Worm (Caenorhabditis elegans) whole organism, L2 larva: ENCODE data around the gene mec-9.

Source experiments
- R02D3.7 ChIP-seq: fragments of 150-350 bp; optimal IDR thresholded peaks from 2 replicates; lab custom pipeline; 2014; ENCODE audit warnings: missing biosample characterization, missing genetic modification characterization
- Y55F3AM.14 ChIP-seq: fragments of 200-800 bp; sonication (Bioruptor generic); optimal IDR thresholded peaks from 2 replicates; lab custom pipeline; 2018; ENCODE audit warnings: mild to moderate bottlenecking, missing genetic modification characterization, missing compliant biosample characterization
- alr-1 ChIP-seq: fragments of 150-350 bp; optimal IDR thresholded peaks from 2 replicates; lab custom pipeline; 2014; ENCODE audit warnings: missing biosample characterization, missing genetic modification characterization
- ama-1 ChIP-seq: fragments of 150-350 bp; optimal IDR thresholded peaks from 2 replicates; lab custom pipeline; 2018; ENCODE audit warnings: inconsistent platforms
- ceh-16 ChIP-seq: fragments of 150-350 bp; optimal IDR thresholded peaks from 2 replicates; lab custom pipeline; 2014; ENCODE audit warnings: missing biosample characterization, missing genetic modification characterization
- crh-2 ChIP-seq: sonication (generic microtip); optimal IDR thresholded peaks from 2 replicates; lab custom pipeline; 2017; ENCODE audit warnings: missing biosample characterization, missing genetic modification characterization
- egl-27 ChIP-seq: sonication (generic microtip); optimal IDR thresholded peaks from 3 replicates; lab custom pipeline; 2017; ENCODE audit warnings: missing biosample characterization, missing genetic modification reagents, missing genetic modification characterization
- fos-1 ChIP-seq: fragments of 150-350 bp; optimal IDR thresholded peaks from 2 replicates; lab custom pipeline; 2014; ENCODE audit warnings: missing biosample characterization, missing genetic modification characterization
- gmeb-1 ChIP-seq: fragments of 150-350 bp; optimal IDR thresholded peaks from 2 replicates; lab custom pipeline; 2014; ENCODE audit warnings: missing biosample characterization, missing genetic modification characterization
- lin-11 ChIP-seq: fragments of 150-350 bp; sonication (generic microtip); optimal IDR thresholded peaks from 2 replicates; lab custom pipeline; 2014; ENCODE audit warnings: missing biosample characterization, missing genetic modification characterization, inconsistent platforms, mixed read lengths
- lin-39 ChIP-seq: fragments of 150-350 bp; optimal IDR thresholded peaks from 2 replicates; lab custom pipeline; 2014; ENCODE audit warnings: missing biosample characterization, missing genetic modification reagents, missing genetic modification characterization
- lsy-2 ChIP-seq, 2 experiments: fragments of 150-350 bp in 1 of 2; sonication (generic microtip) in 1 of 2; optimal IDR thresholded peaks; 2 replicates each; lab custom pipeline; 2014 to 2017; ENCODE audit warnings: missing biosample characterization in 2 of 2, missing genetic modification characterization in 2 of 2
- mab-5 ChIP-seq: fragments of 150-350 bp; optimal IDR thresholded peaks from 2 replicates; lab custom pipeline; 2014; ENCODE audit warnings: missing biosample characterization, missing genetic modification characterization
- mbf-1 ChIP-seq: sonication (generic microtip); optimal IDR thresholded peaks from 2 replicates; lab custom pipeline; 2017; ENCODE audit warnings: missing biosample characterization, missing genetic modification characterization
- mdl-1 ChIP-seq, 2 experiments: fragments of 150-350 bp in 1 of 2; sonication (generic microtip) in 1 of 2; optimal IDR thresholded peaks; 2 replicates each; lab custom pipeline; 2017; ENCODE audit warnings: missing biosample characterization in 2 of 2, missing genetic modification characterization in 2 of 2
- nhr-10 ChIP-seq: sonication (generic microtip); optimal IDR thresholded peaks from 2 replicates; lab custom pipeline; 2017; ENCODE audit warnings: missing biosample characterization, missing genetic modification characterization
- nhr-12 ChIP-seq: fragments of 150-350 bp; optimal IDR thresholded peaks from 2 replicates; lab custom pipeline; 2014; ENCODE audit warnings: missing biosample characterization, missing genetic modification characterization
- nhr-129 ChIP-seq: fragments of 150-350 bp; optimal IDR thresholded peaks from 2 replicates; lab custom pipeline; 2014; ENCODE audit warnings: missing biosample characterization, missing genetic modification characterization
- nhr-21 ChIP-seq: fragments of 150-350 bp; optimal IDR thresholded peaks from 2 replicates; lab custom pipeline; 2014; ENCODE audit warnings: missing biosample characterization, missing genetic modification characterization
- nhr-23 ChIP-seq: fragments of 150-350 bp; optimal IDR thresholded peaks from 2 replicates; lab custom pipeline; 2014; ENCODE audit warnings: missing biosample characterization, missing genetic modification reagents, missing genetic modification characterization
- nhr-25 ChIP-seq: fragments of 150-350 bp; sonication (generic microtip); optimal IDR thresholded peaks from 3 replicates; lab custom pipeline; 2014; ENCODE audit warnings: missing biosample characterization, missing genetic modification characterization
- nhr-6 ChIP-seq: fragments of 150-350 bp; optimal IDR thresholded peaks from 2 replicates; lab custom pipeline; 2014; ENCODE audit warnings: missing biosample characterization, missing genetic modification characterization
- skn-1 ChIP-seq: sonication (generic microtip); optimal IDR thresholded peaks from 2 replicates; lab custom pipeline; 2017; ENCODE audit warnings: missing biosample characterization, missing genetic modification characterization
- sma-3 ChIP-seq: sonication (generic microtip); optimal IDR thresholded peaks from 2 replicates; lab custom pipeline; 2016; ENCODE audit warnings: missing genetic modification reagents, missing genetic modification characterization, missing compliant biosample characterization
- sma-9 ChIP-seq, 2 experiments: fragments of 150-350 bp in 1 of 2; sonication (generic microtip) in 1 of 2; optimal IDR thresholded peaks; 2 replicates each; lab custom pipeline; 2014 to 2016; ENCODE audit warnings: missing genetic modification characterization in 2 of 2, mild to moderate bottlenecking in 1 of 2, missing biosample characterization in 1 of 2, missing compliant biosample characterization in 1 of 2, missing genetic modification reagents in 1 of 2, moderate library complexity in 1 of 2
- snpc-4 ChIP-seq: fragments of 150-350 bp; optimal IDR thresholded peaks from 2 replicates; lab custom pipeline; 2014; ENCODE audit warnings: missing biosample characterization, missing genetic modification characterization
- unc-39 ChIP-seq: fragments of 150-350 bp; optimal IDR thresholded peaks from 2 replicates; lab custom pipeline; 2014; ENCODE audit warnings: missing biosample characterization, missing genetic modification characterization
- unc-55 ChIP-seq: fragments of 150-350 bp; sonication (generic microtip); optimal IDR thresholded peaks from 3 replicates; lab custom pipeline; 2014; ENCODE audit warnings: missing biosample characterization, missing genetic modification reagents, missing genetic modification characterization
- unc-62 ChIP-seq: fragments of 150-350 bp; optimal IDR thresholded peaks from 2 replicates; lab custom pipeline; 2014; ENCODE audit warnings: missing biosample characterization, missing genetic modification reagents, missing genetic modification characterization
- zag-1 ChIP-seq: fragments of 150-350 bp; optimal IDR thresholded peaks from 2 replicates; lab custom pipeline; 2014; ENCODE audit warnings: missing biosample characterization, missing genetic modification characterization
- ztf-1 ChIP-seq: fragments of 200-800 bp; sonication (Bioruptor generic); conservative IDR thresholded peaks from 2 replicates; pipeline ENCODE4 v1.3.6; 2022; ENCODE audit warnings: missing genetic modification characterization, missing compliant biosample characterization
- ztf-11 ChIP-seq: sonication (generic microtip); optimal IDR thresholded peaks from 2 replicates; lab custom pipeline; 2017; ENCODE audit warnings: missing biosample characterization, missing genetic modification characterization
- ztf-4 ChIP-seq: fragments of 150-350 bp; optimal IDR thresholded peaks from 2 replicates; lab custom pipeline; 2014; ENCODE audit warnings: missing biosample characterization, missing genetic modification characterization

Gene mec-9

DNA sequence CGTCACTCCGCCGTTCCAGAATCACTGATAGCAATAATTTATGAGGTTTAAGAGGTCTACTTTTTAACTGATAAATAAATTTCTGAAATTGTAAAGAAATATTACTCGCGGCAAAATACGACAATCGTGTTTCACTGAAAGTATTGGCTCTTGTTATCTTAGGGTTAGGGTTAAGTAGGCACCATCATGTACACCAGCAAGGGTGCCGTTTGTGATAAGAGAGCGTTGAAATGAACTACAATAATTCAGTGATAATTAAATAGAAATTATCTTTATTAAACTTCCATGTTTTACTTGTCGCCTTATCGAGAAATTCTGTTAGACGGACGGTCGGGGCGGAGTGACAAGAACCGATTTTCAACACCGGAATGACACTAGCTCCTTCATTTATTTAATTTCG lies 10.7 kb upstream of the mec-9 start:
- peak; percentile 49 for TF ChIP-seq crh-2
- TF ChIP-seq sma-9 (GFP tag; optimal IDR thresholded peaks at IDR 0.05; lab: Kevin White, UChicago), result peak; percentile 61
- no peak for TF ChIP-seq sma-9 (tag; optimal IDR thresholded peaks at IDR 0.05; lab: Kevin White, UChicago)
- peak; percentile 10 for TF ChIP-seq gmeb-1 (tag; lab: Kevin White, UChicago)
- TF ChIP-seq ceh-16 (tag; lab: Kevin White, UChicago), result no peak
- TF ChIP-seq fos-1, result peak; percentile 75
- TF ChIP-seq nhr-25 (tag; lab: Kevin White, UChicago), result no peak
- TF ChIP-seq nhr-12 (tag; lab: Kevin White, UChicago), result no peak
- peak; percentile 34 for TF ChIP-seq egl-27

DNA sequence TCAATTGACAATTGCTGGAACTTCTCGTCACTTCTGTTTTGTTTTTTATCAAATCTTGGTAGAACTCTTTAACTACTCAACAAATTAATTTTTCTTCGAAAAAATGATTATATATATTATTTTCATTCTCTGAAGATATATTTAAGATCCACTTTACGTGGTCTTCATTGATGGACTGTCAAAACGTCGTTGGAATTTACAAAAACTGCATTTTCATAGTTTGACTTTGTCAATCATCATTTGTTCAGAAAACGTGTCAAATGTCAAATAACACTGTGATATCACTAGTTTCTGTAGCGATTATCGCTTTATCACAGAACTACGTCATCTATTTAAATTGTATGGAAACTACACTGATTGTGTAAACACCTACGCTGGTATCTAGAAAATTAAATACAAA lies 9.5 kb upstream of the mec-9 start:
- TF ChIP-seq lsy-2 (tag; optimal IDR thresholded peaks at IDR 0.05; lab: Kevin White, UChicago), result no peak
- no peak for TF ChIP-seq nhr-10 (tag; lab: Kevin White, UChicago)
- no peak for TF ChIP-seq snpc-4

DNA sequence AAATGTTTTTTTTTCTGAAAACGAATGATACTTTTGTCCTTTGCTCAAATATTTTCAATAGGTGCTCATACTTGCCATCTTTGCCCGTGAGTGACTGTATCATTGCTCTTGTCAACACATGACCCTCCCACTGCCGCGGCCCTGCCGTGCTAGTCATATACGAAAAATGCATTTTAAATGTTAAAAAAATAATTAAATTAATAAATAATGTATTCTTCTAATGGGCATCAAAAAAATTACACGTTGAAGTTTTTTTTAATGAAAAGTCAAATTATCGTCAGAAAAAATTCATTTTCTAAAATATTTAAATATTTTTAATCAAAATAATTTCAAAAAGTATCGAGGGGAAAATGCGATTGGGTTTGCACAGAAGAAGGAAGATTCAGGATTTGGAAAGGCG lies 7.6 kb upstream of the mec-9 start, which contains the start of gene C50H2.7:
TSS of gene C50H2.7 (plus strand) at position 301 of the 400 bp plus-strand sequence.
- TF ChIP-seq nhr-25 (tag; lab: Kevin White, UChicago), result no peak
- TF ChIP-seq fos-1, result no peak
- TF ChIP-seq unc-55 (GFP tag; lab: Kevin White, UChicago), result no peak
- no peak for TF ChIP-seq ama-1 (lab: Kevin White, UChicago)
- TF ChIP-seq R02D3.7 (tag; lab: Kevin White, UChicago), result no peak
- TF ChIP-seq ztf-4, result no peak
- no peak for TF ChIP-seq crh-2
- TF ChIP-seq ztf-11, result no peak
- no peak for TF ChIP-seq nhr-129 (tag; lab: Kevin White, UChicago)

DNA sequence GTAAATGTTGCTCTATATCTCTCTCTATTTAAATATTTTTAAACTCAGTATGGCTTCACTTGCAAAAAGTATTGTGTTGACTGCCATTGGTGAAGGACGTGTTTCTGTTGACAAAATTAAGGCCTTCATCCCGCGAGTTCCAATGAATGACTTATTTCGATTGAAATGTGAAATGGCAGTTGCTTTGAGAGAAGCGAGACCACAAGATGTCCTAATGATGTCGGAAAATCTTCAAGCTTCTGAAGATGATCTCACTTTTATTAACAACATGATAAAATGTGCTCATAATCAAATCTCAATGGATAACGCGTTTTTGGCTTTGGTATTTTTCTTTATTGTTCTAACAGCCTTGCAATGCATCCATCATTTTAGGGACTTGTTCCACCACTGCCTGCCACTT lies 6.4 kb upstream of the mec-9 start, which contains the start of gene ceh-75:
TSS of gene ceh-75 (plus strand) at position 50 of the 400 bp plus-strand sequence.
- TF ChIP-seq unc-39 (tag; lab: Kevin White, UChicago), result no peak
- no peak for TF ChIP-seq mdl-1 (tag; optimal IDR thresholded peaks at IDR 0.05; lab: Kevin White, UChicago)
- no peak for TF ChIP-seq sma-9 (GFP tag; optimal IDR thresholded peaks at IDR 0.05; lab: Kevin White, UChicago)
- no peak for TF ChIP-seq sma-9 (tag; optimal IDR thresholded peaks at IDR 0.05; lab: Kevin White, UChicago)
- TF ChIP-seq lin-39 (tag; lab: Kevin White, UChicago), result no peak
- no peak for TF ChIP-seq lin-11 (tag; lab: Kevin White, UChicago)
- no peak for TF ChIP-seq sma-3 (GFP tag; lab: Kevin White, UChicago)
- TF ChIP-seq nhr-23 (tag; lab: Kevin White, UChicago), result no peak
- no peak for TF ChIP-seq gmeb-1 (tag; lab: Kevin White, UChicago)
- TF ChIP-seq alr-1 (tag; lab: Kevin White, UChicago), result no peak
- TF ChIP-seq ztf-4, result no peak
- no peak for TF ChIP-seq ceh-16 (tag; lab: Kevin White, UChicago)
- TF ChIP-seq Y55F3AM.14 (GFP tag; lab: Kevin White, UChicago), result no peak
- TF ChIP-seq nhr-6 (tag; lab: Kevin White, UChicago), result no peak
- no peak for TF ChIP-seq mab-5
- TF ChIP-seq zag-1, result no peak
- TF ChIP-seq nhr-12 (tag; lab: Kevin White, UChicago), result no peak

DNA sequence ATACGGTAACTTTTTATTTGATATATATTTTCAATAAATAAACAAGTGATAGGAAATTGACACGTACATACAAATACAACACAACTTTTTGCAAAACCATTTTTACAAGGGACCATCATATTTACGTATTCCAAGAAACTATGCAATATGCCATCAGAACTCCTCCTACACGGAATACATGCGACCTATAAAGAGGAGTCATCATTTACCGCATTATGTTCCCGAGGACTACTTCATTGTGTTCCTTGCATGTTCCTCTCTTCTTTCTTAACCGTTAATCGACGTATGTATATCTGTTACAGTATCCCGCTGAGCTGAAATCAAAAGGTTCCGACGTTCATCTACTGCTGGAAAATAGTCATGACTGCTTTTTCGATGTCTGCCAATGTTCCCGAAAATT lies 3.5 kb upstream of the mec-9 start, which contains the start of gene C50H2.5:
TSS of gene C50H2.5 (plus strand) at position 301 of the 400 bp plus-strand sequence.
- TF ChIP-seq nhr-23 (tag; lab: Kevin White, UChicago), result no peak
- TF ChIP-seq sma-3 (GFP tag; lab: Kevin White, UChicago), result no peak
- TF ChIP-seq skn-1, result no peak
- no peak for TF ChIP-seq ceh-16 (tag; lab: Kevin White, UChicago)
- TF ChIP-seq ztf-11, result no peak
- no peak for TF ChIP-seq mab-5
- no peak for TF ChIP-seq unc-55 (GFP tag; lab: Kevin White, UChicago)
- no peak for TF ChIP-seq nhr-21 (tag; lab: Kevin White, UChicago)
- no peak for TF ChIP-seq lin-11 (tag; lab: Kevin White, UChicago)
- no peak for TF ChIP-seq R02D3.7 (tag; lab: Kevin White, UChicago)
- TF ChIP-seq unc-62 (GFP tag; lab: Kevin White, UChicago), result no peak
- TF ChIP-seq ztf-1 (GFP tag; lab: Robert Waterston, UW), result no peak
- no peak for TF ChIP-seq mbf-1 (tag; lab: Kevin White, UChicago)
- no peak for TF ChIP-seq mdl-1 (tag; optimal IDR thresholded peaks at IDR 0.05; lab: Kevin White, UChicago)
